Worm (Caenorhabditis elegans) whole organism, L1 larva: ENCODE results near the gene act-5.

Experiments
- C04F5.9 ChIP-seq: sonication (generic microtip); optimal IDR thresholded peaks from 2 replicates; lab custom pipeline; 2016; ENCODE audit warnings: missing genetic modification characterization, missing compliant biosample characterization
- aha-1 ChIP-seq: fragments of 150-350 bp; optimal IDR thresholded peaks from 2 replicates; lab custom pipeline; 2014; ENCODE audit warnings: missing biosample characterization, missing genetic modification characterization
- aly-2 ChIP-seq: fragments of 150-350 bp; optimal IDR thresholded peaks from 2 replicates; lab custom pipeline; 2014; ENCODE audit warnings: missing biosample characterization, missing genetic modification characterization
- ama-1 ChIP-seq: fragments of 150-350 bp; optimal IDR thresholded peaks from 2 replicates; lab custom pipeline; 2014
- blmp-1 ChIP-seq: fragments of 150-350 bp; optimal IDR thresholded peaks from 2 replicates; lab custom pipeline; 2014; ENCODE audit warnings: missing biosample characterization, missing genetic modification characterization
- ceh-63 ChIP-seq: fragments of 200-800 bp; sonication (Bioruptor generic); optimal IDR thresholded peaks from 2 replicates; lab custom pipeline; 2018; ENCODE audit warnings: mild to moderate bottlenecking, missing genetic modification characterization, missing compliant biosample characterization
- ceh-82 ChIP-seq, 3 experiments: fragments of 150-350 bp in 1 of 3; sonication (generic microtip) in 2 of 3; optimal IDR thresholded peaks; 2 replicates each; lab custom pipeline; 2014 to 2017; ENCODE audit warnings: missing biosample characterization in 3 of 3, missing genetic modification characterization in 3 of 3
- ceh-90 ChIP-seq: sonication (generic microtip); optimal IDR thresholded peaks from 2 replicates; lab custom pipeline; 2016; ENCODE audit warnings: missing genetic modification characterization, missing compliant biosample characterization
- ces-1 ChIP-seq: fragments of 150-350 bp; optimal IDR thresholded peaks from 2 replicates; lab custom pipeline; 2014; ENCODE audit warnings: missing biosample characterization, missing genetic modification reagents, missing genetic modification characterization
- dsc-1 ChIP-seq: sonication (generic microtip); optimal IDR thresholded peaks from 2 replicates; lab custom pipeline; 2016; ENCODE audit warnings: mild to moderate bottlenecking, missing genetic modification characterization, missing compliant biosample characterization
- efl-1 ChIP-seq, 4 experiments: fragments of 150-350 bp; optimal IDR thresholded peaks in 3 of 4; peaks in 1 of 4; 1 replicate in 1 of 4; 2 replicates in 3 of 4; lab custom pipeline; 2014; ENCODE audit warnings: missing biosample characterization in 2 of 4, missing genetic modification characterization in 2 of 4, missing genetic modification reagents in 2 of 4
- efl-3 ChIP-seq: fragments of 200-800 bp; sonication (Bioruptor generic); optimal IDR thresholded peaks from 2 replicates; lab custom pipeline; 2018; ENCODE audit warnings: mild to moderate bottlenecking, missing genetic modification characterization, missing compliant biosample characterization
- egl-13 ChIP-seq: sonication (generic microtip); optimal IDR thresholded peaks from 2 replicates; lab custom pipeline; 2016; ENCODE audit warnings: missing genotype, missing genetic modification reagents, missing genetic modification characterization, missing compliant biosample characterization
- egl-27 ChIP-seq, 2 experiments: fragments of 150-350 bp in 1 of 2; sonication (generic microtip); optimal IDR thresholded peaks; 3 replicates each; lab custom pipeline; 2017 to 2018; ENCODE audit warnings: missing biosample characterization in 2 of 2, missing genetic modification characterization in 2 of 2, missing genetic modification reagents in 2 of 2
- elt-2 ChIP-seq: sonication (generic microtip); optimal IDR thresholded peaks from 2 replicates; lab custom pipeline; 2016; ENCODE audit warnings: missing genetic modification characterization, mild to moderate bottlenecking, inconsistent platforms, missing compliant biosample characterization, missing genetic modification reagents
- elt-3 ChIP-seq, 6 experiments: fragments of 150-350 bp in 1 of 6; sonication (generic microtip); optimal IDR thresholded peaks; 2 replicates each; lab custom pipeline; 2017 to 2018; ENCODE audit warnings: missing biosample characterization in 6 of 6, missing genetic modification characterization in 6 of 6, inconsistent platforms in 1 of 6
- ets-5 ChIP-seq: fragments of 200-800 bp; sonication (Bioruptor generic); IDR thresholded peaks from 2 replicates; pipeline ENCODE4 v1.3.6; 2022; ENCODE audit warnings: missing genetic modification characterization, missing compliant biosample characterization
- fkh-10 ChIP-seq: sonication (generic microtip); optimal IDR thresholded peaks from 2 replicates; lab custom pipeline; 2017; ENCODE audit warnings: missing biosample characterization, missing genetic modification reagents, missing genetic modification characterization
- fkh-4 ChIP-seq: sonication (generic microtip); optimal IDR thresholded peaks from 2 replicates; lab custom pipeline; 2016; ENCODE audit warnings: missing compliant biosample characterization, missing genetic modification characterization, borderline replicate concordance
- fkh-8 ChIP-seq: sonication (generic microtip); optimal IDR thresholded peaks from 2 replicates; lab custom pipeline; 2016; ENCODE audit warnings: mild to moderate bottlenecking, missing genetic modification characterization, missing compliant biosample characterization
- hlh-17 ChIP-seq: fragments of 200-800 bp; sonication (Bioruptor generic); optimal IDR thresholded peaks from 2 replicates; lab custom pipeline; 2018; ENCODE audit warnings: missing genetic modification characterization, mild to moderate bottlenecking, missing compliant biosample characterization, moderate library complexity, borderline replicate concordance
- hlh-4 ChIP-seq: sonication (generic microtip); optimal IDR thresholded peaks from 2 replicates; lab custom pipeline; 2016; ENCODE audit warnings: mild to moderate bottlenecking, missing genetic modification characterization, missing compliant biosample characterization
- hpl-2 ChIP-seq: fragments of 150-350 bp; optimal IDR thresholded peaks from 2 replicates; lab custom pipeline; 2014; ENCODE audit warnings: missing biosample characterization, missing genetic modification reagents, missing genetic modification characterization
- irx-1 ChIP-seq: sonication (generic microtip); optimal IDR thresholded peaks from 2 replicates; lab custom pipeline; 2016; ENCODE audit warnings: missing genetic modification characterization, missing compliant biosample characterization
- lin-35 ChIP-seq, 2 experiments: fragments of 150-350 bp; optimal IDR thresholded peaks; 2 replicates each; lab custom pipeline; 2014; ENCODE audit warnings: missing biosample characterization in 2 of 2, missing genetic modification characterization in 2 of 2, missing genetic modification reagents in 2 of 2
- lin-39 ChIP-seq: fragments of 150-350 bp; optimal IDR thresholded peaks from 2 replicates; lab custom pipeline; 2014; ENCODE audit warnings: missing biosample characterization, missing genetic modification reagents, missing genetic modification characterization
- lir-3 ChIP-seq: sonication (generic microtip); optimal IDR thresholded peaks from 2 replicates; lab custom pipeline; 2016; ENCODE audit warnings: mild to moderate bottlenecking, missing genetic modification characterization, moderate library complexity, missing compliant biosample characterization; ENCODE audit not compliant: poor library complexity
- lsy-2 ChIP-seq, 2 experiments: fragments of 150-350 bp; optimal IDR thresholded peaks; 2 replicates each; lab custom pipeline; 2014; ENCODE audit warnings: missing biosample characterization in 2 of 2, missing genetic modification characterization in 2 of 2
- mab-9 ChIP-seq: fragments of 200-800 bp; sonication (Bioruptor generic); IDR thresholded peaks from 2 replicates; pipeline ENCODE4 v1.3.6; 2022; ENCODE audit warnings: missing genetic modification reagents, missing genetic modification characterization, missing compliant biosample characterization
- mdl-1 ChIP-seq, 2 experiments: fragments of 150-350 bp; optimal IDR thresholded peaks; 2 replicates each; lab custom pipeline; 2014 to 2017; ENCODE audit warnings: missing biosample characterization in 2 of 2, missing genetic modification characterization in 2 of 2, inconsistent platforms in 1 of 2
- nhr-19 ChIP-seq: fragments of 200-800 bp; sonication (Bioruptor generic); conservative IDR thresholded peaks from 2 replicates; pipeline ENCODE4 v1.3.6; 2022; ENCODE audit warnings: missing genetic modification characterization, missing compliant biosample characterization
- nhr-237 ChIP-seq: fragments of 150-350 bp; optimal IDR thresholded peaks from 2 replicates; lab custom pipeline; 2014; ENCODE audit warnings: missing biosample characterization, missing genetic modification characterization
- nhr-47 ChIP-seq: sonication (generic microtip); optimal IDR thresholded peaks from 2 replicates; lab custom pipeline; 2016; ENCODE audit warnings: mild to moderate bottlenecking, missing genetic modification characterization, moderate library complexity, missing compliant biosample characterization
- nhr-77 ChIP-seq: fragments of 150-350 bp; optimal IDR thresholded peaks from 2 replicates; lab custom pipeline; 2014; ENCODE audit warnings: missing biosample characterization, missing genetic modification characterization
- nhr-85 ChIP-seq: sonication (generic microtip); peaks from one replicate; lab custom pipeline; 2016; ENCODE audit warnings: missing genetic modification characterization, inconsistent platforms, missing compliant biosample characterization
- nhr-90 ChIP-seq: sonication (generic microtip); optimal IDR thresholded peaks from 2 replicates; lab custom pipeline; 2016; ENCODE audit warnings: mild to moderate bottlenecking, missing genetic modification characterization, missing compliant biosample characterization; ENCODE audit not compliant: poor library complexity
- pag-3 ChIP-seq: sonication (generic microtip); optimal IDR thresholded peaks from 2 replicates; lab custom pipeline; 2017; ENCODE audit warnings: missing genetic modification characterization, mild to moderate bottlenecking, missing compliant biosample characterization, antibody characterized with exemption, borderline replicate concordance; ENCODE audit not compliant: insufficient read depth
- snu-23 ChIP-seq: sonication (generic microtip); optimal IDR thresholded peaks from 2 replicates; lab custom pipeline; 2016; ENCODE audit warnings: missing genetic modification characterization, missing compliant biosample characterization
- sptf-1 ChIP-seq: fragments of 150-350 bp; optimal IDR thresholded peaks from 2 replicates; lab custom pipeline; 2014; ENCODE audit warnings: missing biosample characterization, missing genetic modification characterization
- sup-37 ChIP-seq: fragments of 200-800 bp; sonication (Bioruptor generic); optimal IDR thresholded peaks from 2 replicates; lab custom pipeline; 2018; ENCODE audit warnings: mild to moderate bottlenecking, missing genetic modification characterization, missing compliant biosample characterization
- swsn-7 ChIP-seq: sonication (generic microtip); optimal IDR thresholded peaks from 2 replicates; lab custom pipeline; 2016; ENCODE audit warnings: missing genetic modification characterization, missing compliant biosample characterization
- tbx-2 ChIP-seq: sonication (generic microtip); optimal IDR thresholded peaks from 2 replicates; lab custom pipeline; 2016; ENCODE audit warnings: missing genetic modification characterization, missing compliant biosample characterization
- tlp-1 ChIP-seq: fragments of 150-350 bp; optimal IDR thresholded peaks from 2 replicates; lab custom pipeline; 2014; ENCODE audit warnings: missing biosample characterization, missing genetic modification characterization
- unc-30 ChIP-seq: sonication (generic microtip); optimal IDR thresholded peaks from 2 replicates; lab custom pipeline; 2017; ENCODE audit warnings: missing biosample characterization, missing genetic modification characterization
- unc-98 ChIP-seq: fragments of 200-800 bp; sonication (Bioruptor generic); IDR thresholded peaks from 2 replicates; pipeline ENCODE4 v1.3.6; 2022; ENCODE audit warnings: missing genetic modification characterization, missing compliant biosample characterization
- zip-4 ChIP-seq: fragments of 200-800 bp; sonication (Bioruptor generic); optimal IDR thresholded peaks from 2 replicates; lab custom pipeline; 2018; ENCODE audit warnings: mild to moderate bottlenecking, missing genetic modification characterization, moderate library complexity, missing compliant biosample characterization

Gene act-5

ce11 chrIII:13622268-13622667 is 16.4 kb upstream of the act-5 start, which contains the start of gene hip-1 (continued):
- TF ChIP-seq egl-13 (tag; lab: Kevin White, UChicago) (peak; percentile 11), dsc-1 (tag; lab: Kevin White, UChicago) (peak; percentile 52), lin-39 (tag; lab: Kevin White, UChicago) (no peak), nhr-85 (tag; lab: Kevin White, UChicago) (peak; percentile 50), fkh-8 (tag; lab: Kevin White, UChicago) (peak; percentile 35), aha-1 (tag; lab: Kevin White, UChicago) (no peak), C04F5.9 (tag; lab: Kevin White, UChicago) (no peak), efl-3 (no peak), ceh-63 (no peak), ceh-90 (tag; lab: Kevin White, UChicago) (no peak), egl-27 (tag; optimal IDR thresholded peaks at IDR 0.05; lab: Kevin White, UChicago) (no peak), lin-35 (GFP tag; optimal IDR thresholded peaks at IDR 0.05; lab: Kevin White, UChicago) (peak; percentile 80), blmp-1 (no peak), fkh-4 (no peak), nhr-47 (tag; lab: Kevin White, UChicago) (peak; percentile 65), mdl-1 (tag; optimal IDR thresholded peaks at IDR 0.05; lab: Kevin White, UChicago) (peak in 1 of 2 experiments; percentile 7)

ce11 chrIII:13621717-13622116 is 15.9 kb upstream of the act-5 start:
- TF ChIP-seq sup-37 (GFP tag; lab: Kevin White, UChicago): no peak
- TF ChIP-seq ceh-63: peak; percentile 20

- TF ChIP-seq ceh-90 (tag; lab: Kevin White, UChicago) (no peak), ets-5 (no peak), fkh-4 (no peak), efl-1 (optimal IDR thresholded peaks at IDR 0.05; lab: Kevin White, UChicago) (no peak), efl-1 (GFP tag; optimal IDR thresholded peaks at IDR 0.05 in 1 of 2; lab: Kevin White, UChicago) (peak in 1 of 2 experiments; percentile 19), egl-27 (tag; optimal IDR thresholded peaks at IDR 0.05; lab: Kevin White, UChicago) (no peak), nhr-90 (tag; lab: Kevin White, UChicago) (no peak)
- TF ChIP-seq, all 84 proteins: peak for 1
Measured at ce11 chrIII:13621012-13621411, 15.1 kb upstream of the act-5 start.

ce11 chrIII:13616793-13617192 is 10.9 kb upstream of the act-5 start, which contains the start of gene T12D8.9:
Gene T12D8.9 (plus strand): TSS chrIII:13617104.
- TF ChIP-seq nhr-237 (tag; lab: Kevin White, UChicago) (no peak), lsy-2 (tag; optimal IDR thresholded peaks at IDR 0.05; lab: Kevin White, UChicago) (peak; percentile 6 to 52), elt-3 (tag; optimal IDR thresholded peaks at IDR 0.05; lab: Kevin White, UChicago) (no peak), pag-3 (peak; percentile 31), efl-3 (no peak), sptf-1 (tag; lab: Kevin White, UChicago) (no peak), tbx-2 (tag; lab: Kevin White, UChicago) (no peak), elt-2 (tag; lab: Kevin White, UChicago) (no peak), unc-98 (GFP tag; lab: Robert Waterston, UW) (no peak), snu-23 (peak; percentile 49), ets-5 (no peak), hlh-4 (tag; lab: Kevin White, UChicago) (no peak), mdl-1 (tag; optimal IDR thresholded peaks at IDR 0.05; lab: Kevin White, UChicago) (no peak), ama-1 (lab: Kevin White, UChicago) (no peak), zip-4 (GFP tag; lab: Kevin White, UChicago) (no peak), swsn-7 (no peak), nhr-85 (tag; lab: Kevin White, UChicago) (no peak), hlh-17 (GFP tag; lab: Kevin White, UChicago) (no peak), ces-1 (GFP tag; lab: Kevin White, UChicago) (no peak), ceh-82 (tag; optimal IDR thresholded peaks at IDR 0.05; lab: Kevin White, UChicago) (no peak), nhr-47 (tag; lab: Kevin White, UChicago) (no peak), nhr-77 (tag; lab: Kevin White, UChicago) (no peak), nhr-19 (GFP tag; lab: Robert Waterston, UW) (peak; percentile 24), aly-2 (tag; lab: Kevin White, UChicago) (no peak), fkh-10 (no peak), hpl-2 (GFP tag; lab: Kevin White, UChicago) (no peak), unc-30 (tag; lab: Kevin White, UChicago) (no peak), tlp-1 (tag; lab: Kevin White, UChicago) (no peak), irx-1 (tag; lab: Kevin White, UChicago) (no peak), mab-9 (GFP tag; lab: Robert Waterston, UW) (no peak), lir-3 (tag; lab: Kevin White, UChicago) (no peak)
